Worm (Caenorhabditis elegans) whole organism, L2 larva: Measurements from ENCODE around the gene Y39A1A.18.

Experiments
- C34F6.9 ChIP-seq: fragments of 150-350 bp; optimal IDR thresholded peaks from 2 replicates; lab custom pipeline; 2014; ENCODE audit warnings: missing biosample characterization, missing genetic modification characterization
- F13H6.1 ChIP-seq: sonication (generic microtip); optimal IDR thresholded peaks from 2 replicates; lab custom pipeline; 2016; ENCODE audit warnings: missing genetic modification characterization, missing compliant biosample characterization
- R02D3.7 ChIP-seq: fragments of 150-350 bp; optimal IDR thresholded peaks from 2 replicates; lab custom pipeline; 2014; ENCODE audit warnings: missing biosample characterization, missing genetic modification characterization
- ama-1 ChIP-seq: fragments of 150-350 bp; optimal IDR thresholded peaks from 2 replicates; lab custom pipeline; 2018; ENCODE audit warnings: inconsistent platforms
- blmp-1 ChIP-seq: sonication (generic microtip); optimal IDR thresholded peaks from 2 replicates; lab custom pipeline; 2017; ENCODE audit warnings: missing genetic modification characterization, mild to moderate bottlenecking, missing compliant biosample characterization, antibody characterized with exemption, moderate library complexity; ENCODE audit not compliant: insufficient read depth
- ceh-16 ChIP-seq: fragments of 150-350 bp; optimal IDR thresholded peaks from 2 replicates; lab custom pipeline; 2014; ENCODE audit warnings: missing biosample characterization, missing genetic modification characterization
- ceh-82 ChIP-seq: fragments of 150-350 bp; optimal IDR thresholded peaks from 2 replicates; lab custom pipeline; 2014; ENCODE audit warnings: missing biosample characterization, missing genetic modification characterization
- crh-2 ChIP-seq: sonication (generic microtip); optimal IDR thresholded peaks from 2 replicates; lab custom pipeline; 2017; ENCODE audit warnings: missing biosample characterization, missing genetic modification characterization
- dmd-4 ChIP-seq: sonication (generic microtip); optimal IDR thresholded peaks from 2 replicates; lab custom pipeline; 2017; ENCODE audit warnings: missing biosample characterization, missing genetic modification characterization
- elt-1 ChIP-seq: fragments of 150-350 bp; optimal IDR thresholded peaks from 2 replicates; lab custom pipeline; 2014; ENCODE audit warnings: missing biosample characterization, missing genetic modification characterization
- elt-3 ChIP-seq: sonication (generic microtip); optimal IDR thresholded peaks from 2 replicates; lab custom pipeline; 2017; ENCODE audit warnings: missing biosample characterization, missing genetic modification characterization
- fos-1 ChIP-seq: fragments of 150-350 bp; optimal IDR thresholded peaks from 2 replicates; lab custom pipeline; 2014; ENCODE audit warnings: missing biosample characterization, missing genetic modification characterization
- gmeb-1 ChIP-seq: fragments of 150-350 bp; optimal IDR thresholded peaks from 2 replicates; lab custom pipeline; 2014; ENCODE audit warnings: missing biosample characterization, missing genetic modification characterization
- lin-11 ChIP-seq: fragments of 150-350 bp; sonication (generic microtip); optimal IDR thresholded peaks from 2 replicates; lab custom pipeline; 2014; ENCODE audit warnings: missing biosample characterization, missing genetic modification characterization, inconsistent platforms, mixed read lengths
- lin-13 ChIP-seq: fragments of 150-350 bp; optimal IDR thresholded peaks from 2 replicates; lab custom pipeline; 2014; ENCODE audit warnings: missing biosample characterization, missing genetic modification reagents, missing genetic modification characterization
- lsy-2 ChIP-seq, 2 experiments: fragments of 150-350 bp in 1 of 2; sonication (generic microtip) in 1 of 2; optimal IDR thresholded peaks; 2 replicates each; lab custom pipeline; 2014 to 2017; ENCODE audit warnings: missing biosample characterization in 2 of 2, missing genetic modification characterization in 2 of 2
- mbf-1 ChIP-seq: sonication (generic microtip); optimal IDR thresholded peaks from 2 replicates; lab custom pipeline; 2017; ENCODE audit warnings: missing biosample characterization, missing genetic modification characterization
- nhr-10 ChIP-seq: sonication (generic microtip); optimal IDR thresholded peaks from 2 replicates; lab custom pipeline; 2017; ENCODE audit warnings: missing biosample characterization, missing genetic modification characterization
- nhr-11 ChIP-seq: fragments of 150-350 bp; optimal IDR thresholded peaks from 2 replicates; lab custom pipeline; 2014; ENCODE audit warnings: missing biosample characterization, missing genetic modification characterization
- nhr-12 ChIP-seq: fragments of 150-350 bp; optimal IDR thresholded peaks from 2 replicates; lab custom pipeline; 2014; ENCODE audit warnings: missing biosample characterization, missing genetic modification characterization
- nhr-129 ChIP-seq: fragments of 150-350 bp; optimal IDR thresholded peaks from 2 replicates; lab custom pipeline; 2014; ENCODE audit warnings: missing biosample characterization, missing genetic modification characterization
- nhr-21 ChIP-seq: fragments of 150-350 bp; optimal IDR thresholded peaks from 2 replicates; lab custom pipeline; 2014; ENCODE audit warnings: missing biosample characterization, missing genetic modification characterization
- nhr-237 ChIP-seq: fragments of 150-350 bp; optimal IDR thresholded peaks from 2 replicates; lab custom pipeline; 2014; ENCODE audit warnings: missing biosample characterization, missing genetic modification characterization
- nhr-25 ChIP-seq: fragments of 150-350 bp; sonication (generic microtip); optimal IDR thresholded peaks from 3 replicates; lab custom pipeline; 2014; ENCODE audit warnings: missing biosample characterization, missing genetic modification characterization
- nhr-6 ChIP-seq: fragments of 150-350 bp; optimal IDR thresholded peaks from 2 replicates; lab custom pipeline; 2014; ENCODE audit warnings: missing biosample characterization, missing genetic modification characterization
- nhr-77 ChIP-seq: fragments of 150-350 bp; optimal IDR thresholded peaks from 2 replicates; lab custom pipeline; 2014; ENCODE audit warnings: missing biosample characterization, missing genetic modification characterization
- peb-1 ChIP-seq: fragments of 150-350 bp; optimal IDR thresholded peaks from 2 replicates; lab custom pipeline; 2014; ENCODE audit warnings: missing biosample characterization, missing genetic modification characterization
- skn-1 ChIP-seq: sonication (generic microtip); optimal IDR thresholded peaks from 2 replicates; lab custom pipeline; 2017; ENCODE audit warnings: missing biosample characterization, missing genetic modification characterization
- sma-3 ChIP-seq: sonication (generic microtip); optimal IDR thresholded peaks from 2 replicates; lab custom pipeline; 2016; ENCODE audit warnings: missing genetic modification reagents, missing genetic modification characterization, missing compliant biosample characterization
- sma-9 ChIP-seq, 2 experiments: fragments of 150-350 bp in 1 of 2; sonication (generic microtip) in 1 of 2; optimal IDR thresholded peaks; 2 replicates each; lab custom pipeline; 2014 to 2016; ENCODE audit warnings: missing genetic modification characterization in 2 of 2, mild to moderate bottlenecking in 1 of 2, missing biosample characterization in 1 of 2, missing compliant biosample characterization in 1 of 2, missing genetic modification reagents in 1 of 2, moderate library complexity in 1 of 2
- snpc-4 ChIP-seq: fragments of 150-350 bp; optimal IDR thresholded peaks from 2 replicates; lab custom pipeline; 2014; ENCODE audit warnings: missing biosample characterization, missing genetic modification characterization
- unc-55 ChIP-seq: fragments of 150-350 bp; sonication (generic microtip); optimal IDR thresholded peaks from 3 replicates; lab custom pipeline; 2014; ENCODE audit warnings: missing biosample characterization, missing genetic modification reagents, missing genetic modification characterization
- unc-62 ChIP-seq: fragments of 150-350 bp; optimal IDR thresholded peaks from 2 replicates; lab custom pipeline; 2014; ENCODE audit warnings: missing biosample characterization, missing genetic modification reagents, missing genetic modification characterization
- zag-1 ChIP-seq: fragments of 150-350 bp; optimal IDR thresholded peaks from 2 replicates; lab custom pipeline; 2014; ENCODE audit warnings: missing biosample characterization, missing genetic modification characterization
- ztf-1 ChIP-seq: fragments of 200-800 bp; sonication (Bioruptor generic); conservative IDR thresholded peaks from 2 replicates; pipeline ENCODE4 v1.3.6; 2022; ENCODE audit warnings: missing genetic modification characterization, missing compliant biosample characterization
- ztf-4 ChIP-seq: fragments of 150-350 bp; optimal IDR thresholded peaks from 2 replicates; lab custom pipeline; 2014; ENCODE audit warnings: missing biosample characterization, missing genetic modification characterization

The Y39A1A.18 gene

DNA sequence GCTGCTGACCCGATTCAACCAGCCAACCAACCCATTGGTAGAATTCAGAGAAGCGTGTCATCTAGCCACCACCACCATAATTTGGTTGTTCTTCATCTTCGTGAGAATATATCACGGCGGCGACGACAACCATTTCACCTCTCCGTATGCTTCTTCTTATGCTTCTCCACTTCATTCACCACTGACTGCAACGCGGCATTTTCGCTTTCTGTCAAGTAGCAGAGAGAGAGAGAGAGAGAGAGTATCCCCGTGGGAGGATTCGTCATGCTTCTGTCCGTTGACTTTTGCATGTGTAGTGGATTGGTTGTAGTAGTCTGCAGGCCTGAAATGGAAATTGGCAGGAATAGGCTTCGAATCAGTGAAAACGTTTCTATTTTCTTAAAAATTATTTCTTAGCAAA, 22.4 kb downstream of the Y39A1A.18 start:
- TF ChIP-seq ztf-1 (GFP tag; lab: Robert Waterston, UW) (no peak), sma-9 (GFP tag; optimal IDR thresholded peaks at IDR 0.05; lab: Kevin White, UChicago) (no peak), sma-9 (tag; optimal IDR thresholded peaks at IDR 0.05; lab: Kevin White, UChicago) (no peak), sma-3 (GFP tag; lab: Kevin White, UChicago) (no peak)

DNA sequence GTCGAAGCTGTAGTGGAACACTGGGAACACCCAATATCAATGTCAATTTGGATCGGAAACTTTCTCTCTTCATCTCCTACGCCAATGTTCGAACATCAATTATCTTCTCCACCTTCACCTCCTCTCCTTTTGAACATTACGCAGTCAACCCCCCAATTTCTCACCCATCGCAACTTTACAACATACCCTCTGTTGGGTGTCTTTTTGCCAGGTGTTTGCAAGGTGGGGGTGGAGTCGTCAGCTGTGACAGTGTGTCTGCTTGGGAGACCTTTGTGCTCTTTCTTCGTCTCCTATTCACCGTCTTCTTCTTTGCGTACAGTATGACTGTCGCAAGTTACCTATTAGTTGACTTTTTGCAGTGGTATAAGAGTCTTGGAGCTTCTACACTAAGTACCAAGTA, 27.6 kb downstream of the Y39A1A.18 start:
- TF ChIP-seq mbf-1 (no peak), R02D3.7 (no peak), fos-1 (tag; lab: Kevin White, UChicago) (no peak), unc-62 (GFP tag; lab: Kevin White, UChicago) (no peak), skn-1 (tag; lab: Kevin White, UChicago) (no peak), ztf-4 (tag; lab: Kevin White, UChicago) (no peak), blmp-1 (tag; lab: Kevin White, UChicago) (no peak), snpc-4 (tag; lab: Kevin White, UChicago) (no peak), lin-13 (GFP tag; lab: Kevin White, UChicago) (no peak), lin-11 (no peak)
- TF ChIP-seq, all 48 proteins: peak for 0

DNA sequence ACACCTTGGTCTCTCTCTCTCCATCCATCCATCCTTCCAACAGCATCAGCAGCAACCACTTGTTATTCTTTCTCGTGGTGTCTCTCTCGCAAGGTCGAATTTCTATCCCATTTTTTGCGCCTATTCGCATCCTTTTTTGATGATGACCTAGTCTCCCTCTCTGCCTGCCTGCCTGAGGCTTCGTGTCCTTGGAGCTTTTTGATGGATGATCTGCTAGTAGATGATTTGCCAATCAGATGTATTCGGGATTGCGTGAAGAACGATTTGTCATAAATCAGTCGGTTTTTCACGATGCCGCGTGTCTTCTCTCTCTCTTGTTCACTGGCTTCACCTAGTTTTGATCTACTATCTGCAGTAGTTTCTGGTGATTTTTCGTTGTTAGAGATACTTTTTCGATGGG, 33.0 kb downstream of the Y39A1A.18 start:
- TF ChIP-seq sma-3 (GFP tag; lab: Kevin White, UChicago) = peak; percentile 11
- TF ChIP-seq nhr-25 (tag; lab: Kevin White, UChicago) = peak; percentile 30
- no peak for TF ChIP-seq nhr-10
- no peak for TF ChIP-seq ceh-16 (tag; lab: Kevin White, UChicago)
- peak; percentile 7 for TF ChIP-seq nhr-129 (tag; lab: Kevin White, UChicago)

- TF ChIP-seq crh-2 (no peak), ama-1 (lab: Kevin White, UChicago) (no peak), gmeb-1 (no peak), elt-3 (tag; lab: Kevin White, UChicago) (no peak), nhr-6 (tag; lab: Kevin White, UChicago) (no peak), nhr-237 (no peak), nhr-11 (tag; lab: Kevin White, UChicago) (no peak), peb-1 (no peak), ceh-82 (tag; lab: Kevin White, UChicago) (no peak), nhr-77 (tag; lab: Kevin White, UChicago) (no peak), R02D3.7 (no peak), nhr-10 (no peak), nhr-21 (tag; lab: Kevin White, UChicago) (no peak), dmd-4 (tag; lab: Kevin White, UChicago) (no peak)
- TF ChIP-seq, all 48 proteins: peak for 0
Observed at ce11 chrIII:10658394-10658793, 35.9 kb downstream of the Y39A1A.18 start.

ce11 chrIII:10657661-10658060, 36.6 kb downstream of the Y39A1A.18 start:
- TF ChIP-seq nhr-6 (tag; lab: Kevin White, UChicago) = no peak
- no peak for TF ChIP-seq fos-1 (tag; lab: Kevin White, UChicago)
- TF ChIP-seq lsy-2 (tag; optimal IDR thresholded peaks at IDR 0.05; lab: Kevin White, UChicago) = no peak
- no peak for TF ChIP-seq nhr-12 (tag; lab: Kevin White, UChicago)
- TF ChIP-seq unc-55 (GFP tag; lab: Kevin White, UChicago) = no peak
- TF ChIP-seq C34F6.9 (tag; lab: Kevin White, UChicago) = no peak
- no peak for TF ChIP-seq F13H6.1
- no peak for TF ChIP-seq nhr-25 (tag; lab: Kevin White, UChicago)
- no peak for TF ChIP-seq sma-9 (GFP tag; optimal IDR thresholded peaks at IDR 0.05; lab: Kevin White, UChicago)
- TF ChIP-seq sma-9 (tag; optimal IDR thresholded peaks at IDR 0.05; lab: Kevin White, UChicago) = no peak
- TF ChIP-seq elt-1 = no peak
- TF ChIP-seq blmp-1 (tag; lab: Kevin White, UChicago) = no peak
- no peak for TF ChIP-seq nhr-237
- no peak for TF ChIP-seq sma-3 (GFP tag; lab: Kevin White, UChicago)
- TF ChIP-seq zag-1 = no peak
- TF ChIP-seq gmeb-1 = no peak
- no peak for TF ChIP-seq dmd-4 (tag; lab: Kevin White, UChicago)
- TF ChIP-seq nhr-77 (tag; lab: Kevin White, UChicago) = no peak
- no peak for TF ChIP-seq unc-62 (GFP tag; lab: Kevin White, UChicago)
